Worm (Caenorhabditis elegans) whole organism, L4 larva: ENCODE results near the gene sod-1.

Source experiments
- F37D6.2 ChIP-seq: sonication (generic microtip); optimal IDR thresholded peaks from 2 replicates; lab custom pipeline; 2016; ENCODE audit warnings: mild to moderate bottlenecking, missing genetic modification characterization, missing compliant biosample characterization
- F49E8.2 ChIP-seq: sonication (generic microtip); optimal IDR thresholded peaks from 2 replicates; lab custom pipeline; 2016; ENCODE audit warnings: missing compliant biosample characterization, mild to moderate bottlenecking, missing genetic modification characterization, borderline replicate concordance
- Y105C5A.15 ChIP-seq: fragments of 200-800 bp; sonication (Bioruptor generic); IDR thresholded peaks from 2 replicates; pipeline ENCODE4 v1.3.6; 2022; ENCODE audit warnings: missing genetic modification characterization, missing compliant biosample characterization
- ces-1 ChIP-seq: fragments of 150-350 bp; sonication (generic microtip); optimal IDR thresholded peaks from 4 replicates; lab custom pipeline; 2014; ENCODE audit warnings: missing biosample characterization, missing genetic modification reagents, missing genetic modification characterization
- fos-1 ChIP-seq: fragments of 150-350 bp; optimal IDR thresholded peaks from 2 replicates; lab custom pipeline; 2014; ENCODE audit warnings: missing biosample characterization, missing genetic modification characterization
- lim-7 ChIP-seq: fragments of 200-800 bp; sonication (Bioruptor generic); IDR thresholded peaks from 2 replicates; pipeline ENCODE4 v1.3.6; 2022; ENCODE audit warnings: missing genetic modification characterization, missing compliant biosample characterization
- nhr-11 ChIP-seq: fragments of 150-350 bp; optimal IDR thresholded peaks from 2 replicates; lab custom pipeline; 2014; ENCODE audit warnings: missing biosample characterization, missing genetic modification characterization
- nhr-25 ChIP-seq: sonication (generic microtip); optimal IDR thresholded peaks from 2 replicates; lab custom pipeline; 2017; ENCODE audit warnings: missing genetic modification characterization, mild to moderate bottlenecking, missing compliant biosample characterization, antibody characterized with exemption, moderate library complexity, borderline replicate concordance; ENCODE audit not compliant: insufficient read depth
- pha-4 ChIP-seq, 2 experiments: fragments of 150-350 bp in 1 of 2; fragments of 200-800 bp in 1 of 2; sonication (Bioruptor generic) in 1 of 2; IDR thresholded peaks in 1 of 2; optimal IDR thresholded peaks in 1 of 2; 2 replicates each; pipeline versions ENCODE4 v1.3.6 to Lab custom; 2014 to 2022; ENCODE audit warnings: missing genetic modification characterization in 2 of 2, missing genetic modification reagents in 2 of 2, missing biosample characterization in 1 of 2, missing compliant biosample characterization in 1 of 2
- spr-3 ChIP-seq: fragments of 200-800 bp; sonication (Bioruptor generic); optimal IDR thresholded peaks from 2 replicates; lab custom pipeline; 2018; ENCODE audit warnings: mild to moderate bottlenecking, missing genetic modification characterization, missing compliant biosample characterization
- unc-130 ChIP-seq: sonication (generic microtip); optimal IDR thresholded peaks from 2 replicates; lab custom pipeline; 2016; ENCODE audit warnings: missing genetic modification reagents, missing genetic modification characterization, missing compliant biosample characterization
- zag-1 ChIP-seq: fragments of 150-350 bp; optimal IDR thresholded peaks from 2 replicates; lab custom pipeline; 2014; ENCODE audit warnings: missing biosample characterization, missing genetic modification characterization

DNA sequence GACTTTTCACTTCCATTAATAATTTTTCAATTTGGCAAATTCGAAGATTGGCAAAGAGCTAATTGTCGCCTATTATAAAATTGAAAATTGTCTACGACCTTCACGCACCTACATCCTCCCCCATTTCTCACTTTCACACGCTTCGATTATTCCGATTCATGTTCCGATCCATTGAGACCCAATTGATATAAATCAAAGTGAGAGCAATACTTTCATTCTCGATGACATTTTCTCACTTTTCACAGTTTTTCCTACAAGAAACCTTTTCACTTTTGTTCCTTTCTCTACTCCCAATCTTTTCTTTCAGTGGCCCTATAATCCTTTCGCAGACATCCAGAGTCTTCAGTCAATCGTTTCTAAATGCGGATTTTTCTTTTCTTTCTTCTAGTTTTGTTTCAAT, 6.0 kb upstream of the sod-1 start, which contains the start of gene C15F1.2:
- TF ChIP-seq ces-1: no peak
- TF ChIP-seq nhr-11 (tag; lab: Kevin White, UChicago): no peak
- no peak for TF ChIP-seq fos-1 (tag; lab: Kevin White, UChicago)
- no peak for TF ChIP-seq F37D6.2 (tag; lab: Kevin White, UChicago)
- TF ChIP-seq F49E8.2: no peak
- no peak for TF ChIP-seq unc-130 (GFP tag; lab: Kevin White, UChicago)
- no peak for TF ChIP-seq pha-4 (GFP tag; IDR thresholded peaks at IDR 0.05; lab: Robert Waterston, UW)
- TF ChIP-seq pha-4 (tag; optimal IDR thresholded peaks at IDR 0.05; lab: Kevin White, UChicago): no peak
- TF ChIP-seq lim-7 (GFP tag; lab: Robert Waterston, UW): no peak
- TF ChIP-seq spr-3: no peak
- TF ChIP-seq Y105C5A.15 (GFP tag; lab: Robert Waterston, UW): no peak
- TF ChIP-seq zag-1 (tag; lab: Kevin White, UChicago): no peak
- no peak for TF ChIP-seq nhr-25 (tag; lab: Kevin White, UChicago)
